Fruit fly (Drosophila melanogaster): ENCODE measurements around the gene CG31207.

Gene CG31207

dm6 chr3R:21043549-21044118 lies 3.2 kb downstream of the CG31207 start, which contains the start of gene CG12278:
Gene CG12278, plus strand, starts transcription at chr3R:21044068.
- TF ChIP-seq CG17801 (GFP tag; optimal IDR thresholded peaks at IDR 0.05; ENCODE audit: partially characterized antibody): no peak

- no peak for TF ChIP-seq CG17801 (GFP tag; optimal IDR thresholded peaks at IDR 0.05; ENCODE audit: partially characterized antibody)
Measured at dm6 chr3R:21042399-21042798, 4.4 kb downstream of the CG31207 start, which contains the start of gene Dhc93AB. Gene Dhc93AB, minus strand, starts transcription at chr3R:21042499.

dm6 chr3R:21025508-21025907 lies 21.3 kb downstream of the CG31207 start:
- TF ChIP-seq CG17801 (GFP tag; optimal IDR thresholded peaks at IDR 0.05; ENCODE audit: partially characterized antibody): no peak

- no peak for TF ChIP-seq CG17801 (GFP tag; optimal IDR thresholded peaks at IDR 0.05; ENCODE audit: partially characterized antibody)
Measured at dm6 chr3R:21023902-21024541, 22.8 kb downstream of the CG31207 start, which contains the start of gene peg. Gene peg, minus strand, starts transcription at chr3R:21024163.

- no peak for TF ChIP-seq CG17801 (GFP tag; optimal IDR thresholded peaks at IDR 0.05; ENCODE audit: partially characterized antibody)
Measured at dm6 chr3R:21022769-21023517, 23.9 kb downstream of the CG31207 start.

- TF ChIP-seq CG17801 (GFP tag; optimal IDR thresholded peaks at IDR 0.05; ENCODE audit: partially characterized antibody): no peak
Measured at dm6 chr3R:21019073-21019472, 27.8 kb downstream of the CG31207 start.

- peak; percentile 69 for TF ChIP-seq CG17801 (GFP tag; optimal IDR thresholded peaks at IDR 0.05; ENCODE audit: partially characterized antibody)
Measured at dm6 chr3R:21017464-21018080, 29.3 kb downstream of the CG31207 start, which contains the start of gene Rlip. Gene Rlip, plus strand, starts transcription at chr3R:21017684.

- TF ChIP-seq CG17801 (GFP tag; optimal IDR thresholded peaks at IDR 0.05; ENCODE audit: partially characterized antibody): no peak
Measured at dm6 chr3R:21015636-21016035, 31.2 kb downstream of the CG31207 start, which contains the start of gene CG5697. Gene CG5697, plus strand, starts transcription at chr3R:21015949.

- no peak for TF ChIP-seq CG17801 (GFP tag; optimal IDR thresholded peaks at IDR 0.05; ENCODE audit: partially characterized antibody)
Measured at dm6 chr3R:21013780-21014179, 33.0 kb downstream of the CG31207 start.

DNA sequence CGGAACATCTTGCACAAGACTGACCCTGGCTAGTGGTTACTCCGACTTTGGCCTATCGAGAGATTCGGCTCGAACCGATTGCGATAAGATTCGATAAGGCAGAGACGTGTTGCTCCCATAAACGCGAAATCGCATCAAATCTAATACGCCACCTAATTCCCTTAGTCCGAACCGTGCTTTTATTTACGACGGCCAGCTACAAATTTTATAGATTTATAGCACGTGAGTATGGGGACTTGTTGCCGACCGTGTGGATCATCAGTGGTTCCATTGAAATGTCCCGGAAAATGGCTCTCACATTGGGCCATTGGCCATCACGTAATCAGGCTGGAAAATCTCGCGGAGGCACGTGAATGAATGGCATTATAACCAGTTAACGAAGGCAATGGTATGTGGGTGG lies 39.9 kb downstream of the CG31207 start, which contains the start of gene Alp5:
Alp5 (minus strand) TSS at position 24 of the 400 bp plus-strand sequence.
- TF ChIP-seq CG17801 (GFP tag; optimal IDR thresholded peaks at IDR 0.05; ENCODE audit: partially characterized antibody): no peak

- no peak for TF ChIP-seq CG17801 (GFP tag; optimal IDR thresholded peaks at IDR 0.05; ENCODE audit: partially characterized antibody)
Measured at dm6 chr3R:21001123-21001522, 45.7 kb downstream of the CG31207 start.

DNA sequence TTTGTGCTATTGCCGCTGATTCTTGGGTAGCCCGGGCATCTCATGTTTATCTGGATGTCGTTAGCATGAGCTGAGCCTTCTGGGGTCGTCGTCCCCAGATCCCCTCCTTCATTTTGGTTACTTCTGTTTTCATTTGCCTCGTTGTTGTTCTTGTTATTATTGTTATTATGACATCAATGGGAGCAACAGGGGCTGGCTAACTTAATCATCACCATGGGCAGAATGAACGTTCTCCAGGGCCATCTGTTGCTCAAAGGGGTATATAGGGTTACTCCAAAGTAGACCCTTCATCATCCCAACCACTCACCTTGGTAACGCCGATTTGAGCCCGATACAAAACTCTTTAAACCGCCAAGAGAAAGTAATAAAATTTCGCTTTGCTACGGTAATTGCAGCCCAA lies 48.5 kb downstream of the CG31207 start:
- TF ChIP-seq CG17801 (GFP tag; optimal IDR thresholded peaks at IDR 0.05; ENCODE audit: partially characterized antibody): no peak
